Worm (Caenorhabditis elegans): Measurements from ENCODE around the gene nhr-20.
A peak's percentile ranks its signal among the peaks of the same experiment; 100 is the strongest.

The nhr-20 gene

ce11 chrIII:4243461-4243860, 10.4 kb upstream of the nhr-20 start, which contains the start of gene mrpl-21:
TSS of gene mrpl-21 (minus strand) at chrIII:4243561.
- TF ChIP-seq ceh-28 (tag; optimal IDR thresholded peaks at IDR 0.05) (no peak), nhr-76 (tag; optimal IDR thresholded peaks at IDR 0.05) (no peak), elt-3 (tag; optimal IDR thresholded peaks at IDR 0.05) (no peak), daf-12 (tag; optimal IDR thresholded peaks at IDR 0.05) (no peak), unc-39 (tag; optimal IDR thresholded peaks at IDR 0.05) (no peak), lsy-12 (tag; optimal IDR thresholded peaks at IDR 0.05) (no peak), nhr-67 (tag; optimal IDR thresholded peaks at IDR 0.05) (no peak), jun-1 (tag; optimal IDR thresholded peaks at IDR 0.05) (no peak), nhr-23 (tag; optimal IDR thresholded peaks at IDR 0.05) (no peak), egl-27 (tag; optimal IDR thresholded peaks at IDR 0.05) (no peak), sea-2 (GFP tag; optimal IDR thresholded peaks at IDR 0.05) (no peak), snpc-4 (tag; optimal IDR thresholded peaks at IDR 0.05) (no peak), ztf-11 (tag; optimal IDR thresholded peaks at IDR 0.05) (no peak)

ce11 chrIII:4242225-4242862, 9.3 kb upstream of the nhr-20 start, which contains the start of gene F43C1.7:
TSS of gene F43C1.7 (minus strand) at chrIII:4242575.
- TF ChIP-seq elt-2 (tag; optimal IDR thresholded peaks at IDR 0.05) (no peak), unc-39 (tag; optimal IDR thresholded peaks at IDR 0.05) (no peak), tbx-2 (tag; optimal IDR thresholded peaks at IDR 0.05) (no peak), egl-27 (tag; optimal IDR thresholded peaks at IDR 0.05) (no peak), pha-4 (tag; optimal IDR thresholded peaks at IDR 0.05) (no peak), mml-1 (tag; optimal IDR thresholded peaks at IDR 0.05) (no peak), lin-15B (tag; optimal IDR thresholded peaks at IDR 0.05) (no peak), nhr-43 (tag; optimal IDR thresholded peaks at IDR 0.05; ENCODE audit: poor library complexity, severe bottlenecking) (no peak)

ce11 chrIII:4241181-4241580, 8.2 kb upstream of the nhr-20 start:
- no peak for TF ChIP-seq fkh-2 (tag; optimal IDR thresholded peaks at IDR 0.05)
- TF ChIP-seq elt-1 (tag; optimal IDR thresholded peaks at IDR 0.05), result peak; percentile 59

ce11 chrIII:4240126-4240525, 7.1 kb upstream of the nhr-20 start:
- peak; percentile 5 for TF ChIP-seq jun-1 (tag; optimal IDR thresholded peaks at IDR 0.05)
- peak; percentile 88 for TF ChIP-seq elt-2 (tag; optimal IDR thresholded peaks at IDR 0.05)
- TF ChIP-seq ceh-28 (tag; optimal IDR thresholded peaks at IDR 0.05), result peak; percentile 54
- TF ChIP-seq nfya-1 (tag; optimal IDR thresholded peaks at IDR 0.05; ENCODE audit: insufficient read depth), result no peak
- peak; percentile 81 for TF ChIP-seq pqm-1 (tag; optimal IDR thresholded peaks at IDR 0.05)
- peak; percentile 42 for TF ChIP-seq pha-4 (tag; optimal IDR thresholded peaks at IDR 0.05)
- TF ChIP-seq sea-2 (GFP tag; optimal IDR thresholded peaks at IDR 0.05), result no peak

ce11 chrIII:4237660-4238059, 4.6 kb upstream of the nhr-20 start:
- TF ChIP-seq ceh-82 (tag; optimal IDR thresholded peaks at IDR 0.05) (no peak), ZK546.5 (tag; optimal IDR thresholded peaks at IDR 0.05) (no peak), fkh-10 (GFP tag; optimal IDR thresholded peaks at IDR 0.05) (peak; percentile 63), pqm-1 (tag; optimal IDR thresholded peaks at IDR 0.05) (peak; percentile 89), elt-1 (tag; optimal IDR thresholded peaks at IDR 0.05) (peak; percentile 76), fos-1 (tag; optimal IDR thresholded peaks at IDR 0.05) (peak; percentile 81), hmg-11 (tag; optimal IDR thresholded peaks at IDR 0.05) (peak; percentile 82), nhr-67 (tag; optimal IDR thresholded peaks at IDR 0.05) (no peak), sea-2 (GFP tag; optimal IDR thresholded peaks at IDR 0.05) (peak; percentile 64), lin-39 (tag; optimal IDR thresholded peaks at IDR 0.05) (peak; percentile 89), R02D3.7 (tag; optimal IDR thresholded peaks at IDR 0.05) (peak; percentile 69), mdl-1 (tag; optimal IDR thresholded peaks at IDR 0.05) (peak; percentile 93), elt-3 (tag; optimal IDR thresholded peaks at IDR 0.05) (no peak), nhr-77 (tag; optimal IDR thresholded peaks at IDR 0.05) (peak; percentile 49), ceh-9 (tag; optimal IDR thresholded peaks at IDR 0.05) (no peak), nhr-28 (tag; optimal IDR thresholded peaks at IDR 0.05) (no peak), elt-2 (tag; optimal IDR thresholded peaks at IDR 0.05) (peak; percentile 89), aly-2 (tag; optimal IDR thresholded peaks at IDR 0.05) (no peak), ztf-11 (tag; optimal IDR thresholded peaks at IDR 0.05) (no peak), ceh-16 (tag; optimal IDR thresholded peaks at IDR 0.05) (no peak), nhr-23 (tag; optimal IDR thresholded peaks at IDR 0.05) (peak; percentile 94), snpc-4 (tag; optimal IDR thresholded peaks at IDR 0.05) (peak; percentile 61), fkh-2 (tag; optimal IDR thresholded peaks at IDR 0.05) (no peak), ztf-4 (tag; optimal IDR thresholded peaks at IDR 0.05) (peak; percentile 12), pha-4 (tag; optimal IDR thresholded peaks at IDR 0.05) (peak; percentile 99), jun-1 (tag; optimal IDR thresholded peaks at IDR 0.05) (peak; percentile 97), daf-12 (tag; optimal IDR thresholded peaks at IDR 0.05) (peak; percentile 28), zag-1 (tag; optimal IDR thresholded peaks at IDR 0.05) (no peak), egl-5 (tag; optimal IDR thresholded peaks at IDR 0.05) (peak; percentile 62), ceh-28 (tag; optimal IDR thresholded peaks at IDR 0.05) (peak; percentile 74), eor-1 (tag; optimal IDR thresholded peaks at IDR 0.05) (no peak), ama-1 (optimal IDR thresholded peaks at IDR 0.05) (no peak), mml-1 (tag; optimal IDR thresholded peaks at IDR 0.05) (no peak), nhr-43 (tag; optimal IDR thresholded peaks at IDR 0.05; ENCODE audit: poor library complexity, severe bottlenecking) (peak; percentile 96), egl-27 (tag; optimal IDR thresholded peaks at IDR 0.05) (peak; percentile 76), nhr-76 (tag; optimal IDR thresholded peaks at IDR 0.05) (no peak)

All from whole organism, L3 larva.